Fruit fly (Drosophila melanogaster): ENCODE data around the gene TBC1D23.

dm6 chr2L:1086312-1086906, 42.7 kb upstream of the TBC1D23 start:
- no peak for TF ChIP-seq CG8478 (optimal IDR thresholded peaks at IDR 0.05)
- no peak for TF ChIP-seq CTCF (optimal IDR thresholded peaks at IDR 0.05)

Measured in S2 (cell line).